Fruit fly (Drosophila melanogaster) whole organism: ENCODE measurements around the gene CG5466.

Experiments
- CG8478 ChIP-seq: fragments of >200 bp; optimal IDR thresholded peaks from 2 replicates; lab custom pipeline; 2018; ENCODE audit warnings: inconsistent platforms
- Dll ChIP-seq: fragments of >200 bp; optimal IDR thresholded peaks from 2 replicates; lab custom pipeline; 2017
- EcR ChIP-seq, 2 experiments: fragments of >200 bp; optimal IDR thresholded peaks; 2 replicates each; lab custom pipeline; 2017; ENCODE audit warnings: missing biosample characterization in 2 of 2, missing genetic modification characterization in 2 of 2, missing genetic modification reagents in 2 of 2
- psq ChIP-seq: fragments of >200 bp; optimal IDR thresholded peaks from 2 replicates; lab custom pipeline; 2017
- usp ChIP-seq: fragments of >200 bp; optimal IDR thresholded peaks from 2 replicates; lab custom pipeline; 2017; ENCODE audit warnings: missing biosample characterization, missing genetic modification characterization, mixed read lengths

- TF ChIP-seq psq (no peak), usp (GFP tag; lab: Kevin White, UChicago) (no peak), Dll (lab: Kevin White, UChicago) (no peak), EcR (GFP tag; optimal IDR thresholded peaks at IDR 0.05; lab: Kevin White, UChicago) (no peak), CG8478 (lab: Kevin White, UChicago) (no peak)
Measured at dm6 chr3R:20605562-20606155, 12.0 kb upstream of the CG5466 start.
